Worm (Caenorhabditis elegans): ENCODE data around the gene ckb-3.
A peak's percentile ranks its signal among the peaks of the same experiment; 100 is the strongest.

The ckb-3 gene

ce11 chrIII:4335614-4336013 lies 35.1 kb upstream of the ckb-3 start (continued):
- no peak for TF ChIP-seq Y22D7AL.16 (tag; optimal IDR thresholded peaks at IDR 0.05)
- peak; percentile 26 for TF ChIP-seq nfya-1 (tag; optimal IDR thresholded peaks at IDR 0.05)
- no peak for TF ChIP-seq sox-2 (GFP tag; IDR thresholded peaks at IDR 0.05)
- no peak for TF ChIP-seq nhr-11 (tag; optimal IDR thresholded peaks at IDR 0.05)
- peak; percentile 51 for TF ChIP-seq ceh-31 (tag; optimal IDR thresholded peaks at IDR 0.05)

DNA sequence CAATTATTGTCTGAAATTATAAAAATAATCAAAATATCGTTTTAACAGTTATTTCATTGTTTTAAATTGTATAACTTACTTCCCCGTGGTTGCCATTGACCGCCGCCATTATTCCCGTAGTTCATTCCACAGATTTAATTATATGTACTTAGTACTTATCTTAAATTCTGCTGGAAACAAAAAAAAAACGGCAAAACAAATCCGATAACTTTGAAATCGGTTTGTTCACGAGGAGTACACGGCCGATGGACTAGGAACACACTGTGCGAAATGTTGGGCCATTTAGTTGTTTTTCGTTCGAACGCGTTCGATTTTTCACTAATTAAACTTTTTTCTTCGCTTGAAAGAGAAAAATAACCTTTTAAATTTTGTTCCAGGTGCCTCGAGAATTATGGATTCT lies 27.6 kb upstream of the ckb-3 start, which contains the start of the genes B0285.3 and lcmt-1:
B0285.3 (minus strand) TSS at position 267 of the 400 bp plus-strand sequence.
lcmt-1 (plus strand) TSS at position 377 of the 400 bp plus-strand sequence.
- peak; percentile 73 for TF ChIP-seq tbx-7 (tag; optimal IDR thresholded peaks at IDR 0.05)
- TF ChIP-seq elt-2 (tag; optimal IDR thresholded peaks at IDR 0.05): peak; percentile 19
- peak; percentile 31 for TF ChIP-seq rnt-1 (tag; optimal IDR thresholded peaks at IDR 0.05)
- no peak for TF ChIP-seq pha-2 (tag; optimal IDR thresholded peaks at IDR 0.05)
- no peak for TF ChIP-seq hlh-15 (tag; optimal IDR thresholded peaks at IDR 0.05)
- TF ChIP-seq tbx-2 (tag; optimal IDR thresholded peaks at IDR 0.05): peak; percentile 60
- peak; percentile 84 for TF ChIP-seq C08G9.2 (tag; optimal IDR thresholded peaks at IDR 0.05)
- TF ChIP-seq unc-42 (tag; optimal IDR thresholded peaks at IDR 0.05): peak; percentile 20
- peak; percentile 77 for TF ChIP-seq ceh-31 (tag; optimal IDR thresholded peaks at IDR 0.05)
- peak; percentile 19 for TF ChIP-seq hlh-8 (tag; optimal IDR thresholded peaks at IDR 0.05)
- peak; percentile 44 for TF ChIP-seq zip-5 (tag; optimal IDR thresholded peaks at IDR 0.05)
- peak; percentile 44 for TF ChIP-seq ets-4 (tag; optimal IDR thresholded peaks at IDR 0.05)
- TF ChIP-seq C38D4.7 (GFP tag; optimal IDR thresholded peaks at IDR 0.05): no peak
- TF ChIP-seq ceh-2 (tag; optimal IDR thresholded peaks at IDR 0.05): peak; percentile 80
- TF ChIP-seq lin-11 (tag; optimal IDR thresholded peaks at IDR 0.05): no peak
- TF ChIP-seq ref-2 (tag; optimal IDR thresholded peaks at IDR 0.05): peak; percentile 35
- TF ChIP-seq pax-1 (tag; optimal IDR thresholded peaks at IDR 0.05): no peak
- no peak for TF ChIP-seq ceh-34 (tag; optimal IDR thresholded peaks at IDR 0.05)

- TF ChIP-seq sox-4 (tag; optimal IDR thresholded peaks at IDR 0.05): no peak
- no peak for TF ChIP-seq sdc-2 (tag; optimal IDR thresholded peaks at IDR 0.05)
- no peak for TF ChIP-seq odd-2 (tag; optimal IDR thresholded peaks at IDR 0.05)
- TF ChIP-seq elt-4 (tag; optimal IDR thresholded peaks at IDR 0.05): no peak
- no peak for TF ChIP-seq npax-4 (tag; optimal IDR thresholded peaks at IDR 0.05)
- TF ChIP-seq nfya-1 (tag; optimal IDR thresholded peaks at IDR 0.05): no peak
- TF ChIP-seq fkh-10 (GFP tag; optimal IDR thresholded peaks at IDR 0.05): no peak
- no peak for TF ChIP-seq rnt-1 (tag; optimal IDR thresholded peaks at IDR 0.05)
Observed at ce11 chrIII:4345034-4345433, 25.7 kb upstream of the ckb-3 start, which contains the start of gene hse-5. Gene hse-5, plus strand, starts transcription at chrIII:4345334.

- no peak for TF ChIP-seq C38D4.7 (GFP tag; optimal IDR thresholded peaks at IDR 0.05)
- no peak for TF ChIP-seq nhr-11 (tag; optimal IDR thresholded peaks at IDR 0.05)
- TF ChIP-seq pros-1 (tag; optimal IDR thresholded peaks at IDR 0.05): no peak
- TF ChIP-seq pag-3 (tag; optimal IDR thresholded peaks at IDR 0.05; ENCODE audit: borderline replicate concordance): no peak
- no peak for TF ChIP-seq syd-9 (tag; optimal IDR thresholded peaks at IDR 0.05)
- TF ChIP-seq unc-3 (GFP tag; conservative IDR thresholded peaks at IDR 0.05): no peak
- no peak for TF ChIP-seq unc-3 (tag; optimal IDR thresholded peaks at IDR 0.05)
- no peak for TF ChIP-seq F13H6.1 (tag; optimal IDR thresholded peaks at IDR 0.05)
- no peak for TF ChIP-seq hlh-30 (tag; optimal IDR thresholded peaks at IDR 0.05; ENCODE audit: insufficient read depth)
- no peak for TF ChIP-seq tbx-7 (tag; optimal IDR thresholded peaks at IDR 0.05)
- no peak for TF ChIP-seq ceh-9 (tag; optimal IDR thresholded peaks at IDR 0.05)
- TF ChIP-seq elt-4 (tag; optimal IDR thresholded peaks at IDR 0.05): no peak
- TF ChIP-seq ceh-2 (tag; optimal IDR thresholded peaks at IDR 0.05): no peak
- no peak for TF ChIP-seq ztf-16 (tag; optimal IDR thresholded peaks at IDR 0.05)
- TF ChIP-seq madf-2 (tag; optimal IDR thresholded peaks at IDR 0.05): no peak
- TF ChIP-seq rnt-1 (tag; optimal IDR thresholded peaks at IDR 0.05): no peak
- TF ChIP-seq sox-2 (GFP tag; IDR thresholded peaks at IDR 0.05): no peak
- no peak for TF ChIP-seq ceh-22 (tag; optimal IDR thresholded peaks at IDR 0.05)
- no peak for TF ChIP-seq npax-4 (tag; optimal IDR thresholded peaks at IDR 0.05)
- TF ChIP-seq ceh-24 (tag; optimal IDR thresholded peaks at IDR 0.05): no peak
- TF ChIP-seq pat-9 (tag; optimal IDR thresholded peaks at IDR 0.05): no peak
Observed at ce11 chrIII:4349799-4350198, 20.9 kb upstream of the ckb-3 start, which contains the start of gene B0285.6. Gene B0285.6, plus strand, starts transcription at chrIII:4350099.

Measured in whole organism, late embryonic.